Worm (Caenorhabditis elegans): ENCODE measurements around the gene clec-263.

Gene clec-263

DNA sequence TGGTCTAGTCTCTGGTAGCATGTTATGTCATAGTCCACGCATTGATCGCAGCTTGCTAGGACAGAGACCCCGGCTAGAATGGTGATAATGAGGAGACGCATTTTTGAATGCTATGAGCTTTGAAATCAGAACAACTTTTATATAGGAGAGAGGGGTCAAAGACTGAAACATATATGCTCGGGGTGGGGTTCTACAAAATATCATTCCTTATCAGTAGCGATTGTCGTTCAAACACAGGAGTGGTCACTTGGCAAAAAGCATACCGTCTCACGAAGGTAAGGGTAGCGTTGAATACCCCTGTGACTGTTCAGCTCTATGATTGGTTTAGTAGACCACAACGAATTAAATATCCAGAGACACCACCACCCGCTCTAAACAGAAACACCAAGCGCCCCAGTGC lies 22.7 kb downstream of the clec-263 start, which contains the start of gene F46B3.1:
Gene F46B3.1, minus strand, starts transcription at position 101 of the 400 bp plus-strand sequence.
- TF ChIP-seq unc-86 (tag; optimal IDR thresholded peaks at IDR 0.05) (no peak), nhr-11 (tag; optimal IDR thresholded peaks at IDR 0.05) (no peak), rnt-1 (tag; optimal IDR thresholded peaks at IDR 0.05) (no peak), fkh-10 (GFP tag; optimal IDR thresholded peaks at IDR 0.05) (no peak), unc-30 (tag; optimal IDR thresholded peaks at IDR 0.05) (no peak), nhr-12 (tag; optimal IDR thresholded peaks at IDR 0.05) (no peak), lin-15B (tag; optimal IDR thresholded peaks at IDR 0.05) (no peak), ceh-82 (tag; optimal IDR thresholded peaks at IDR 0.05) (no peak), vab-15 (tag; optimal IDR thresholded peaks at IDR 0.05) (no peak), ceh-88 (GFP tag; IDR thresholded peaks at IDR 0.05) (no peak), elt-2 (tag; optimal IDR thresholded peaks at IDR 0.05) (no peak), mab-9 (GFP tag; IDR thresholded peaks at IDR 0.05) (no peak), lsy-2 (tag; optimal IDR thresholded peaks at IDR 0.05) (no peak), C04F5.9 (tag; optimal IDR thresholded peaks at IDR 0.05) (no peak), zag-1 (tag; optimal IDR thresholded peaks at IDR 0.05) (no peak)

DNA sequence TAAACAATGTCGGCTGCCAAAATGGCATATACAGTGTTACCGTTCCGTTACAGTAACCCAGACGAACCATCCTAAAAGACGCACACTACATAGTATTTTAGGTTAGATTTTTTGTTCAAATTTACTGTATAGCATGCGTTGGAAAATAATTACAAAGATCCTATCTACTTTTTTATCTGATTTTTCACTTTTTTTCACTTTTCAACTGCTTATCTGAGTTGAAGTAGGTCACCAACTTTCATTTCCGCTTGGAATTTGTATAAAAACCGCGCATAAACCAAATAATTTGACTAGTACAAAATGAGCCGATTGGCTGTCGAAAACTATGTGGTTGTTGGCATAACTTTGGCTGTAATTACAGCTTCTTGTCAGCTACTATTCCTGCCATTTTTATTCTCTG lies 25.4 kb downstream of the clec-263 start, which contains the start of gene col-163:
Gene col-163, plus strand, starts transcription at position 301 of the 400 bp plus-strand sequence.
- TF ChIP-seq pax-3 (tag; optimal IDR thresholded peaks at IDR 0.05), result no peak
- no peak for TF ChIP-seq mab-9 (GFP tag; IDR thresholded peaks at IDR 0.05)
- TF ChIP-seq dsc-1 (tag; optimal IDR thresholded peaks at IDR 0.05), result no peak
- peak; percentile 50 for TF ChIP-seq blmp-1 (tag; optimal IDR thresholded peaks at IDR 0.05)

ce11 chrV:20600704-20601103 lies 26.3 kb downstream of the clec-263 start:
- TF ChIP-seq ceh-8 (GFP tag; optimal IDR thresholded peaks at IDR 0.05) (no peak), elt-3 (tag; optimal IDR thresholded peaks at IDR 0.05) (no peak), lin-13 (GFP tag; optimal IDR thresholded peaks at IDR 0.05) (no peak), ces-1 (GFP tag; optimal IDR thresholded peaks at IDR 0.05) (no peak), vab-15 (tag; optimal IDR thresholded peaks at IDR 0.05) (no peak), aha-1 (tag; optimal IDR thresholded peaks at IDR 0.05) (no peak), mep-1 (tag; optimal IDR thresholded peaks at IDR 0.05) (no peak), zag-1 (tag; optimal IDR thresholded peaks at IDR 0.05) (no peak), hpl-2 (GFP tag; optimal IDR thresholded peaks at IDR 0.05) (no peak), rnt-1 (tag; optimal IDR thresholded peaks at IDR 0.05) (no peak), unc-130 (tag; optimal IDR thresholded peaks at IDR 0.05) (no peak), nhr-47 (tag; optimal IDR thresholded peaks at IDR 0.05) (no peak), C04F5.9 (tag; optimal IDR thresholded peaks at IDR 0.05) (no peak), aly-2 (tag; optimal IDR thresholded peaks at IDR 0.05) (no peak)

- TF ChIP-seq ama-1 (optimal IDR thresholded peaks at IDR 0.05) (no peak), unc-130 (tag; optimal IDR thresholded peaks at IDR 0.05) (no peak), ztf-11 (tag; optimal IDR thresholded peaks at IDR 0.05) (no peak)
Measured at ce11 chrV:20603014-20603413, 28.6 kb downstream of the clec-263 start, which contains the start of gene ttr-11. ttr-11 (plus strand) TSS chrV:20603314.

DNA sequence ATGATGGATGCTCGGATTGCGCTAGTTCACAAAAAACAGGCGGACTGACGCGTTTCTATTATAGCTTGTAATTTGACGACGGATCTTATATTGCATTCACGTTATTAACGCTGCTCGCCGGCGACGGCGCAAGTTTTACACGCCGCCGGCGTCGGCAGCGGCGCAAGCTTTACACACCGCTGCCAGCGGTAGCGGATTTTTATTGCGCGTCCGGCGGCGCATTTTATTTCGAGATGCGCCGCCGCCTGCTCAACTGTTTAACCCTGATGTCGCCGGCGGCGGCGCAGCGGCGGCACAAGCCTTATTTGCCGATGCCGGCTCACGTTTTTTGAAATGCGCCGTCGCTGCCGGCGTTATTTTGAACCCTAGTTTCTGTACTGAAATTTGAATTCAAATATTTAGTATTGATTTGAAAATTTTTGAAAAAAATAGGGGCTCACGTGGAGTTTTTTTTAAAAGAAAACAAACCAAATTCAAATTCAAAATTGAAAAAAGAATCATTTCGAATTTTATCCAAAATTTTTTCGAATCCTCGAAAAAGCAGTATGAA lies 30.3 kb downstream of the clec-263 start, which contains the start of gene ttr-57:
Gene ttr-57, plus strand, starts transcription at position 500 of the 550 bp plus-strand sequence.
- TF ChIP-seq swsn-7 (tag; optimal IDR thresholded peaks at IDR 0.05) (no peak), unc-98 (GFP tag; IDR thresholded peaks at IDR 0.05) (no peak), unc-62 (GFP tag; optimal IDR thresholded peaks at IDR 0.05) (no peak), jun-1 (tag; optimal IDR thresholded peaks at IDR 0.05) (no peak), aha-1 (tag; optimal IDR thresholded peaks at IDR 0.05) (no peak), efl-1 (optimal IDR thresholded peaks at IDR 0.05) (no peak), efl-1 (GFP tag; optimal IDR thresholded peaks at IDR 0.05 in 1 of 2) (no peak), F16B12.6 (tag; optimal IDR thresholded peaks at IDR 0.05) (no peak), mdl-1 (tag; optimal IDR thresholded peaks at IDR 0.05) (no peak)

Measured in whole organism, L1 larva.